Worm (Caenorhabditis elegans) whole organism, young adult: ENCODE results near the gene C52E4.12.

Source experiments
- B0019.2 ChIP-seq: fragments of 200-800 bp; sonication (Bioruptor generic); conservative IDR thresholded peaks from 2 replicates; pipeline ENCODE4 v1.3.6; 2022; ENCODE audit warnings: missing genetic modification reagents, missing genetic modification characterization, missing compliant biosample characterization
- B0261.1 ChIP-seq: sonication (generic microtip); optimal IDR thresholded peaks from 2 replicates; lab custom pipeline; 2016; ENCODE audit warnings: mild to moderate bottlenecking, missing genetic modification characterization, moderate library complexity, missing compliant biosample characterization
- C17E4.6 ChIP-seq: fragments of 200-800 bp; sonication (Bioruptor generic); IDR thresholded peaks from 2 replicates; pipeline ENCODE4 v1.3.6; 2022; ENCODE audit warnings: missing genetic modification reagents, missing genetic modification characterization, missing compliant biosample characterization
- D2030.7 ChIP-seq: fragments of 200-800 bp; sonication (Bioruptor generic); IDR thresholded peaks from 2 replicates; pipeline ENCODE4 v1.3.6; 2022; ENCODE audit warnings: missing genetic modification reagents, missing genetic modification characterization, missing compliant biosample characterization
- F22D6.2 ChIP-seq: sonication (generic microtip); optimal IDR thresholded peaks from 2 replicates; lab custom pipeline; 2016; ENCODE audit warnings: mild to moderate bottlenecking, missing genetic modification characterization, missing compliant biosample characterization
- F23B12.7 ChIP-seq: sonication (generic microtip); optimal IDR thresholded peaks from 2 replicates; lab custom pipeline; 2017; ENCODE audit warnings: missing genetic modification characterization, mild to moderate bottlenecking, missing compliant biosample characterization, antibody characterized with exemption, moderate library complexity; ENCODE audit not compliant: insufficient read depth
- F33H1.4 ChIP-seq: fragments of 200-800 bp; sonication (Bioruptor generic); IDR thresholded peaks from 2 replicates; pipeline ENCODE4 v1.3.6; 2022; ENCODE audit warnings: missing genetic modification reagents, missing genetic modification characterization, missing compliant biosample characterization
- F49E8.2 ChIP-seq: sonication (generic microtip); optimal IDR thresholded peaks from 3 replicates; lab custom pipeline; 2017; ENCODE audit warnings: missing genetic modification characterization, mild to moderate bottlenecking, missing compliant biosample characterization, antibody characterized with exemption, moderate library complexity; ENCODE audit not compliant: insufficient read depth
- F57A8.1 ChIP-seq: fragments of 200-800 bp; sonication (Bioruptor generic); optimal IDR thresholded peaks from 2 replicates; lab custom pipeline; 2018; ENCODE audit warnings: mild to moderate bottlenecking, missing genetic modification characterization, moderate library complexity, missing compliant biosample characterization
- F57C9.4 ChIP-seq: sonication (generic microtip); optimal IDR thresholded peaks from 2 replicates; lab custom pipeline; 2017; ENCODE audit warnings: mild to moderate bottlenecking, missing genetic modification characterization, missing compliant biosample characterization
- K11D2.4 ChIP-seq: fragments of 200-800 bp; sonication (Bioruptor generic); IDR thresholded peaks from 2 replicates; pipeline ENCODE4 v1.3.6; 2022; ENCODE audit warnings: missing genetic modification reagents, missing genetic modification characterization, missing compliant biosample characterization
- T07F8.4 ChIP-seq: sonication (generic microtip); optimal IDR thresholded peaks from 2 replicates; lab custom pipeline; 2016; ENCODE audit warnings: mild to moderate bottlenecking, missing genetic modification characterization, moderate library complexity, missing compliant biosample characterization
- Y56A3A.18 ChIP-seq: fragments of 200-800 bp; sonication (Bioruptor generic); IDR thresholded peaks from 2 replicates; pipeline ENCODE4 v1.3.6; 2022; ENCODE audit warnings: missing genetic modification reagents, missing genetic modification characterization, missing compliant biosample characterization
- Y67H2A.10 ChIP-seq: fragments of 200-800 bp; sonication (Bioruptor generic); conservative IDR thresholded peaks from 2 replicates; pipeline ENCODE4 v1.3.6; 2022; ENCODE audit warnings: missing genetic modification reagents, missing genetic modification characterization, missing compliant biosample characterization
- Y79H2A.3 ChIP-seq: fragments of 200-800 bp; sonication (Bioruptor generic); conservative IDR thresholded peaks from 2 replicates; pipeline ENCODE4 v1.3.6; 2022; ENCODE audit warnings: missing genetic modification reagents, missing genetic modification characterization, missing compliant biosample characterization
- aptf-2 ChIP-seq: fragments of 200-800 bp; sonication (Bioruptor generic); conservative IDR thresholded peaks from 2 replicates; pipeline ENCODE4 v1.3.6; 2022; ENCODE audit warnings: missing genetic modification reagents, missing genetic modification characterization, missing compliant biosample characterization
- atf-7 ChIP-seq: sonication (generic microtip); optimal IDR thresholded peaks from 2 replicates; lab custom pipeline; 2017; ENCODE audit warnings: mild to moderate bottlenecking, missing genetic modification characterization, missing compliant biosample characterization
- attf-3 ChIP-seq: fragments of 200-800 bp; sonication (Bioruptor generic); conservative IDR thresholded peaks from 2 replicates; pipeline ENCODE4 v1.3.6; 2022; ENCODE audit warnings: missing genetic modification reagents, missing genetic modification characterization, missing compliant biosample characterization
- attf-5 ChIP-seq: fragments of 200-800 bp; sonication (Bioruptor generic); optimal IDR thresholded peaks from 2 replicates; lab custom pipeline; 2018; ENCODE audit warnings: mild to moderate bottlenecking, missing genetic modification characterization, missing compliant biosample characterization
- bed-2 ChIP-seq: fragments of 200-800 bp; sonication (Bioruptor generic); IDR thresholded peaks from 2 replicates; pipeline ENCODE4 v1.3.6; 2022; ENCODE audit warnings: missing genetic modification reagents, missing genetic modification characterization, missing compliant biosample characterization
- cebp-1 ChIP-seq, 2 experiments: fragments of 200-800 bp in 1 of 2; sonication (Bioruptor generic) in 1 of 2; sonication (generic microtip) in 1 of 2; IDR thresholded peaks in 1 of 2; optimal IDR thresholded peaks in 1 of 2; 2 replicates each; pipeline versions ENCODE4 v1.3.6 to Lab custom; 2017 to 2022; ENCODE audit warnings: missing compliant biosample characterization in 2 of 2, missing genetic modification characterization in 2 of 2, mild to moderate bottlenecking in 1 of 2, missing genetic modification reagents in 1 of 2, moderate library complexity in 1 of 2
- ceh-91 ChIP-seq: fragments of 200-800 bp; sonication (Bioruptor generic); IDR thresholded peaks from 2 replicates; pipeline ENCODE4 v1.3.6; 2022; ENCODE audit warnings: missing genetic modification reagents, missing genetic modification characterization, missing compliant biosample characterization
- dox-1 ChIP-seq: fragments of 200-800 bp; sonication (Bioruptor generic); IDR thresholded peaks from 2 replicates; pipeline ENCODE4 v1.3.6; 2022; ENCODE audit warnings: missing genetic modification reagents, missing genetic modification characterization, missing compliant biosample characterization
- dpff-1 ChIP-seq: sonication (generic microtip); optimal IDR thresholded peaks from 2 replicates; lab custom pipeline; 2017; ENCODE audit warnings: mild to moderate bottlenecking, missing genetic modification characterization, missing compliant biosample characterization
- egl-44 ChIP-seq: fragments of 200-800 bp; sonication (Bioruptor generic); IDR thresholded peaks from 2 replicates; pipeline ENCODE4 v1.3.6; 2022; ENCODE audit warnings: missing genetic modification reagents, missing genetic modification characterization, missing compliant biosample characterization
- egrh-3 ChIP-seq: fragments of 200-800 bp; sonication (Bioruptor generic); IDR thresholded peaks from 2 replicates; pipeline ENCODE4 v1.3.6; 2022; ENCODE audit warnings: missing genetic modification reagents, missing genetic modification characterization, missing compliant biosample characterization
- fkh-3 ChIP-seq: sonication (generic microtip); optimal IDR thresholded peaks from 2 replicates; lab custom pipeline; 2016; ENCODE audit warnings: mild to moderate bottlenecking, missing genetic modification characterization, missing compliant biosample characterization
- gei-17 ChIP-seq: fragments of 200-800 bp; sonication (Bioruptor generic); optimal IDR thresholded peaks from 2 replicates; lab custom pipeline; 2018; ENCODE audit warnings: mild to moderate bottlenecking, missing genetic modification characterization, missing compliant biosample characterization
- hlh-26 ChIP-seq: fragments of 200-800 bp; sonication (Bioruptor generic); conservative IDR thresholded peaks from 2 replicates; pipeline ENCODE4 v1.3.6; 2022; ENCODE audit warnings: missing genetic modification reagents, missing genetic modification characterization, missing compliant biosample characterization
- hmg-1.2 ChIP-seq: fragments of 200-800 bp; sonication (Bioruptor generic); IDR thresholded peaks from 2 replicates; pipeline ENCODE4 v1.3.6; 2022; ENCODE audit warnings: missing genetic modification reagents, missing genetic modification characterization, missing compliant biosample characterization
- lsl-1 ChIP-seq: fragments of 200-800 bp; sonication (Bioruptor generic); optimal IDR thresholded peaks from 2 replicates; lab custom pipeline; 2018; ENCODE audit warnings: mild to moderate bottlenecking, missing genetic modification characterization, moderate library complexity, missing compliant biosample characterization
- madf-10 ChIP-seq: sonication (generic microtip); optimal IDR thresholded peaks from 2 replicates; lab custom pipeline; 2016; ENCODE audit warnings: mild to moderate bottlenecking, missing genetic modification characterization, missing compliant biosample characterization
- mcd-1 ChIP-seq: fragments of 200-800 bp; sonication (Bioruptor generic); IDR thresholded peaks from 2 replicates; pipeline ENCODE4 v1.3.6; 2022; ENCODE audit warnings: missing genetic modification reagents, missing genetic modification characterization, missing compliant biosample characterization
- nfya-1 ChIP-seq: sonication (generic microtip); optimal IDR thresholded peaks from 2 replicates; lab custom pipeline; 2017; ENCODE audit warnings: antibody characterized with exemption, missing compliant biosample characterization, missing genetic modification characterization, borderline replicate concordance; ENCODE audit not compliant: insufficient read depth
- nfya-2 ChIP-seq: fragments of 200-800 bp; sonication (Bioruptor generic); IDR thresholded peaks from 2 replicates; pipeline ENCODE4 v1.3.6; 2022; ENCODE audit warnings: missing genetic modification reagents, missing genetic modification characterization, missing compliant biosample characterization
- nfyb-1 ChIP-seq: fragments of 200-800 bp; sonication (Bioruptor generic); IDR thresholded peaks from 2 replicates; pipeline ENCODE4 v1.3.6; 2022; ENCODE audit warnings: missing genetic modification reagents, missing genetic modification characterization, missing compliant biosample characterization
- nhr-27 ChIP-seq: fragments of 200-800 bp; sonication (Bioruptor generic); optimal IDR thresholded peaks from 2 replicates; lab custom pipeline; 2018; ENCODE audit warnings: mild to moderate bottlenecking, missing genetic modification characterization, moderate library complexity, missing compliant biosample characterization
- nhr-90 ChIP-seq: sonication (generic microtip); optimal IDR thresholded peaks from 2 replicates; lab custom pipeline; 2016; ENCODE audit warnings: missing genotype, mild to moderate bottlenecking, missing genetic modification characterization, missing compliant biosample characterization
- pha-4 ChIP-seq: fragments of 150-350 bp; sonication (generic microtip); optimal IDR thresholded peaks from 2 replicates; lab custom pipeline; 2014; ENCODE audit warnings: missing biosample characterization, missing genetic modification reagents, missing genetic modification characterization
- sea-2 ChIP-seq: fragments of 200-800 bp; sonication (Bioruptor generic); IDR thresholded peaks from 2 replicates; pipeline ENCODE4 v1.3.6; 2022; ENCODE audit warnings: missing genetic modification characterization, missing compliant biosample characterization
- snpc-1.3 ChIP-seq: sonication (generic microtip); optimal IDR thresholded peaks from 2 replicates; lab custom pipeline; 2017; ENCODE audit warnings: missing genetic modification characterization, mild to moderate bottlenecking, missing compliant biosample characterization, antibody characterized with exemption, moderate library complexity, missing genotype, missing genetic modification reagents; ENCODE audit not compliant: insufficient read depth
- snpc-4 ChIP-seq, 5 experiments: fragments of 150-350 bp in 1 of 5; sonication (generic microtip) in 4 of 5; optimal IDR thresholded peaks; 2 replicates each; lab custom pipeline; 2014 to 2018; ENCODE audit warnings: missing genetic modification characterization in 5 of 5, missing biosample characterization in 3 of 5, antibody characterized with exemption in 2 of 5, mild to moderate bottlenecking in 2 of 5, missing compliant biosample characterization in 2 of 5, missing genotype in 2 of 5, moderate library complexity in 2 of 5, missing genetic modification reagents in 1 of 5
- somi-1 ChIP-seq: fragments of 200-800 bp; sonication (Bioruptor generic); optimal IDR thresholded peaks from 2 replicates; lab custom pipeline; 2018; ENCODE audit warnings: mild to moderate bottlenecking, missing genetic modification characterization, missing compliant biosample characterization
- tbp1 ChIP-seq: fragments of 200-800 bp; sonication (Bioruptor generic); optimal IDR thresholded peaks from 2 replicates; lab custom pipeline; 2018; ENCODE audit warnings: mild to moderate bottlenecking, missing genetic modification characterization, missing compliant biosample characterization
- tlf-1 ChIP-seq: fragments of 200-800 bp; sonication (Bioruptor generic); optimal IDR thresholded peaks from 2 replicates; lab custom pipeline; 2018; ENCODE audit warnings: mild to moderate bottlenecking, missing genetic modification characterization, missing compliant biosample characterization
- ztf-18 ChIP-seq: sonication (generic microtip); optimal IDR thresholded peaks from 2 replicates; lab custom pipeline; 2016; ENCODE audit warnings: missing genotype, mild to moderate bottlenecking, missing genetic modification characterization, missing compliant biosample characterization

Gene C52E4.12

DNA sequence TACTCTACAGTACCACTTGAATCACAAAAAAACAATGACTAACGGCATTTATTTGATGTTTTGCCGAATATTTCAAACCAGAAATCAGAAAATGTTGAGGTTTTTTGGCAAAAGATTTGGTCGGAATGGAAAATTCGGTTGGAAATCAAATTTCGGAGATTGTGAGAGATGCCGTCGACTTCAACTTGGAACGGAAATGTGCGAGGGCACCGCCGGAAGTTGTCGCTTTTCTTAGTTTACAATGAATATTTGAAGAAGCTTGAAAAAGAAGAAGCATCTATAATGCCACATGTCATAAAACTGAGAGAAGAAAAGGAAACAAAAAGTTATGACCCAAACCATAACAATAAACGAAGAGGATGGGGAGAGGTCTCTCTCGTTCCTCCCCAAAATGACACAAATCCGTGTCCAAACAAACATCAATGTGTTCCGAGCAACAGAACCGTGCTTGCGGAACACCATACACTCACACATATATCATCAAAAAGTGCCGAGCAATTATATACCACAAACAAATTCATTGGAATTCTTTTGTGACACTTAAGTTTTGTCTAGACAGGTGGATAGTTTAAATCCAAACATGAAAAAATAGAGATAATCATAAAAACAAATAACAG, 5.3 kb upstream of the C52E4.12 start (continued):
- TF ChIP-seq nhr-27, result no peak
- no peak for TF ChIP-seq bed-2
- TF ChIP-seq Y79H2A.3 (GFP tag; lab: Robert Waterston, UW), result peak; percentile 51; the same call in 1 of the 2 replicates
- no peak for TF ChIP-seq madf-10 (tag; lab: Kevin White, UChicago)
- no peak for TF ChIP-seq snpc-4 (GFP tag; optimal IDR thresholded peaks at IDR 0.05; lab: Kevin White, UChicago)
- TF ChIP-seq snpc-4 (tag; optimal IDR thresholded peaks at IDR 0.05; lab: Kevin White, UChicago), result peak in 2 of 4 experiments; percentile 35 to 53
- TF ChIP-seq snpc-1.3 (tag; lab: Kevin White, UChicago), result no peak
- no peak for TF ChIP-seq dpff-1 (tag; lab: Kevin White, UChicago)
- peak; percentile 20 for TF ChIP-seq F49E8.2 (tag; lab: Kevin White, UChicago)
- peak; percentile 5 for TF ChIP-seq tlf-1 (GFP tag; lab: Kevin White, UChicago)
- TF ChIP-seq ceh-91 (GFP tag; lab: Robert Waterston, UW), result no peak
- TF ChIP-seq F33H1.4 (GFP tag; lab: Robert Waterston, UW), result no peak
- TF ChIP-seq attf-5, result no peak
- no peak for TF ChIP-seq pha-4 (tag; lab: Kevin White, UChicago)
- TF ChIP-seq aptf-2 (GFP tag; lab: Robert Waterston, UW), result no peak
- TF ChIP-seq fkh-3, result no peak
- no peak for TF ChIP-seq Y56A3A.18 (GFP tag; lab: Robert Waterston, UW)
- no peak for TF ChIP-seq ztf-18 (tag; lab: Kevin White, UChicago)
- no peak for TF ChIP-seq nfyb-1 (GFP tag; lab: Robert Waterston, UW)
- no peak for TF ChIP-seq hlh-26 (GFP tag; lab: Robert Waterston, UW)
- no peak for TF ChIP-seq dox-1 (GFP tag; lab: Robert Waterston, UW)
- TF ChIP-seq nfya-2 (GFP tag; lab: Robert Waterston, UW), result no peak
- peak; percentile 6 for TF ChIP-seq tbp1 (GFP tag; lab: Kevin White, UChicago)
- no peak for TF ChIP-seq sea-2 (GFP tag; lab: Robert Waterston, UW)
- no peak for TF ChIP-seq B0019.2 (GFP tag; lab: Robert Waterston, UW)
- TF ChIP-seq F57A8.1, result no peak
- no peak for TF ChIP-seq gei-17 (GFP tag; lab: Kevin White, UChicago)
- no peak for TF ChIP-seq nfya-1 (tag; lab: Kevin White, UChicago)
- no peak for TF ChIP-seq hmg-1.2 (GFP tag; lab: Robert Waterston, UW)
- TF ChIP-seq cebp-1 (GFP tag; IDR thresholded peaks at IDR 0.05; lab: Robert Waterston, UW), result no peak
- peak; percentile 35 for TF ChIP-seq cebp-1 (tag; optimal IDR thresholded peaks at IDR 0.05; lab: Kevin White, UChicago)
- TF ChIP-seq mcd-1, result 0 out of 2 replicates have a peak, but pooled peaks have one; percentile 10
- TF ChIP-seq egl-44 (GFP tag; lab: Robert Waterston, UW), result no peak
- TF ChIP-seq C17E4.6 (GFP tag; lab: Robert Waterston, UW), result peak; percentile 48; the same call in 1 of the 2 replicates
- no peak for TF ChIP-seq Y67H2A.10 (GFP tag; lab: Robert Waterston, UW)
- TF ChIP-seq F57C9.4 (tag; lab: Kevin White, UChicago), result no peak
- 0 out of 2 replicates have a peak, but pooled peaks have one; percentile 20 for TF ChIP-seq D2030.7 (GFP tag; lab: Robert Waterston, UW)
- TF ChIP-seq somi-1, result no peak
- no peak for TF ChIP-seq B0261.1
- TF ChIP-seq atf-7 (tag; lab: Kevin White, UChicago), result peak; percentile 28
- TF ChIP-seq lsl-1 (GFP tag; lab: Kevin White, UChicago), result no peak
- TF ChIP-seq T07F8.4 (tag; lab: Kevin White, UChicago), result no peak
- no peak for TF ChIP-seq attf-3 (GFP tag; lab: Robert Waterston, UW)
- TF ChIP-seq nhr-90 (tag; lab: Kevin White, UChicago), result no peak
- no peak for TF ChIP-seq F22D6.2 (tag; lab: Kevin White, UChicago)
- TF ChIP-seq F23B12.7 (tag; lab: Kevin White, UChicago), result no peak
- no peak for TF ChIP-seq egrh-3
- no peak for TF ChIP-seq K11D2.4 (GFP tag; lab: Robert Waterston, UW)
